Fruit fly (Drosophila melanogaster) whole organism, embryonic: ENCODE measurements around the gene RpS8.

Source experiments
- Aef1 ChIP-seq: fragments of 200-800 bp; sonication (Bioruptor generic); IDR thresholded peaks from 3 replicates; pipeline ENCODE4 v1.3.6; 2022; ENCODE audit warnings: missing biosample characterization, missing genetic modification characterization
- BEAF-32 ChIP-seq: fragments of 200-800 bp; sonication (Bioruptor generic); optimal IDR thresholded peaks from 3 replicates; lab custom pipeline; 2017; ENCODE audit warnings: missing biosample characterization, missing genetic modification characterization, mild to moderate bottlenecking, moderate library complexity, missing genetic modification reagents
- CG10979 ChIP-seq: fragments of 200-800 bp; sonication (Bioruptor generic); optimal IDR thresholded peaks from 2 replicates; lab custom pipeline; 2018; ENCODE audit warnings: missing biosample characterization, mild to moderate bottlenecking, missing genetic modification characterization, moderate library complexity
- CG11456 ChIP-seq: fragments of 200-800 bp; sonication (Bioruptor generic); IDR thresholded peaks from 3 replicates; pipeline ENCODE4 v1.3.6; 2022; ENCODE audit warnings: missing biosample characterization, missing genetic modification characterization
- CG11695 ChIP-seq: fragments of 200-800 bp; sonication (Bioruptor generic); IDR thresholded peaks from 3 replicates; pipeline ENCODE4 v1.3.6; 2022; ENCODE audit warnings: missing biosample characterization, missing genetic modification characterization
- CG11696 ChIP-seq: fragments of 200-800 bp; sonication (Bioruptor generic); IDR thresholded peaks from 2 replicates; pipeline ENCODE4 v1.3.6; 2022; ENCODE audit warnings: missing biosample characterization, missing genetic modification characterization
- CG14050 ChIP-seq: fragments of 200-800 bp; sonication (Bioruptor generic); IDR thresholded peaks from 3 replicates; pipeline ENCODE4 v1.3.6; 2022; ENCODE audit warnings: missing biosample characterization, missing genetic modification characterization
- CG17829 ChIP-seq: fragments of 200-800 bp; optimal IDR thresholded peaks from 2 replicates; lab custom pipeline; 2019; ENCODE audit warnings: missing biosample characterization, mild to moderate bottlenecking, missing genetic modification characterization, moderate library complexity
- CG30431 ChIP-seq: fragments of 200-800 bp; sonication (Bioruptor generic); optimal IDR thresholded peaks from 2 replicates; lab custom pipeline; 2017; ENCODE audit warnings: missing biosample characterization, missing genetic modification characterization
- CG31224 ChIP-seq: fragments of 200-800 bp; sonication (Bioruptor generic); IDR thresholded peaks from 2 replicates; pipeline ENCODE4 v1.3.6; 2022; ENCODE audit warnings: missing biosample characterization, missing genetic modification characterization
- CG32532 ChIP-seq: fragments of 200-800 bp; sonication (Bioruptor generic); IDR thresholded peaks from 2 replicates; pipeline ENCODE4 v1.3.6; 2022; ENCODE audit warnings: missing biosample characterization, missing genetic modification characterization
- CG4617 ChIP-seq: fragments of 200-800 bp; sonication (Bioruptor generic); optimal IDR thresholded peaks from 3 replicates; lab custom pipeline; 2016; ENCODE audit warnings: missing biosample characterization, missing genetic modification characterization, borderline replicate concordance
- CG5245 ChIP-seq: fragments of 200-800 bp; sonication (Bioruptor generic); optimal IDR thresholded peaks from 3 replicates; lab custom pipeline; 2016; ENCODE audit warnings: missing biosample characterization, missing genetic modification characterization
- CG6791 ChIP-seq: fragments of 200-800 bp; sonication (Bioruptor generic); IDR thresholded peaks from 3 replicates; pipeline ENCODE4 v1.3.6; 2022; ENCODE audit warnings: missing biosample characterization, missing genetic modification characterization; ENCODE audit not compliant: partially characterized antibody
- CG7786 ChIP-seq: fragments of 200-800 bp; sonication (Bioruptor generic); optimal IDR thresholded peaks from 2 replicates; lab custom pipeline; 2016; ENCODE audit warnings: missing biosample characterization, missing genetic modification characterization
- CG9609 ChIP-seq: fragments of 200-800 bp; sonication (Bioruptor generic); optimal IDR thresholded peaks from 3 replicates; lab custom pipeline; 2016; ENCODE audit warnings: missing biosample characterization, missing genetic modification characterization
- CG9932 ChIP-seq: fragments of 200-800 bp; sonication (Bioruptor generic); IDR thresholded peaks from 2 replicates; pipeline ENCODE4 v1.3.6; 2022; ENCODE audit warnings: missing biosample characterization, missing genetic modification characterization
- CTCF ChIP-seq: fragments of 200-800 bp; sonication (Bioruptor generic); optimal IDR thresholded peaks from 2 replicates; lab custom pipeline; 2017; ENCODE audit warnings: missing biosample characterization, mild to moderate bottlenecking, missing genetic modification characterization, moderate library complexity
- CoRest ChIP-seq: fragments of 200-800 bp; sonication (Bioruptor generic); optimal IDR thresholded peaks from 3 replicates; lab custom pipeline; 2018; ENCODE audit warnings: missing biosample characterization, mild to moderate bottlenecking, missing genetic modification characterization, moderate library complexity
- Drgx ChIP-seq: fragments of 200-800 bp; sonication (Bioruptor generic); IDR thresholded peaks from 2 replicates; pipeline ENCODE4 v1.3.6; 2022; ENCODE audit warnings: missing biosample characterization, missing genetic modification characterization
- Ets97D ChIP-seq: fragments of 200-800 bp; sonication (Bioruptor generic); optimal IDR thresholded peaks from 3 replicates; lab custom pipeline; 2016; ENCODE audit warnings: missing biosample characterization, missing genetic modification characterization
- Fer3 ChIP-seq: fragments of 200-800 bp; sonication (Bioruptor generic); optimal IDR thresholded peaks from 2 replicates; lab custom pipeline; 2018; ENCODE audit warnings: missing biosample characterization, mild to moderate bottlenecking, missing genetic modification characterization, moderate library complexity
- HmgD ChIP-seq: fragments of 200-800 bp; sonication (Bioruptor generic); optimal IDR thresholded peaks from 3 replicates; lab custom pipeline; 2016; ENCODE audit warnings: missing biosample characterization, missing genetic modification characterization
- HmgZ ChIP-seq: fragments of 200-800 bp; sonication (Bioruptor generic); optimal IDR thresholded peaks from 2 replicates; lab custom pipeline; 2018; ENCODE audit warnings: missing biosample characterization, mild to moderate bottlenecking, missing genetic modification characterization
- Hr51 ChIP-seq, 2 experiments: fragments of 200-800 bp; sonication (Bioruptor generic); optimal IDR thresholded peaks; 2 replicates in 1 of 2; 3 replicates in 1 of 2; lab custom pipeline; 2016 to 2018; ENCODE audit warnings: missing biosample characterization in 2 of 2, missing genetic modification characterization in 2 of 2, mild to moderate bottlenecking in 1 of 2, moderate library complexity in 1 of 2
- Lhr ChIP-seq: fragments of 200-800 bp; sonication (Bioruptor generic); optimal IDR thresholded peaks from 3 replicates; lab custom pipeline; 2017; ENCODE audit warnings: mild to moderate bottlenecking, missing biosample characterization, missing genetic modification reagents, missing genetic modification characterization
- MESR4 ChIP-seq: fragments of 200-800 bp; sonication (Bioruptor generic); optimal IDR thresholded peaks from 2 replicates; lab custom pipeline; 2018; ENCODE audit warnings: missing biosample characterization, mild to moderate bottlenecking, missing genetic modification characterization, moderate library complexity
- Myb ChIP-seq: fragments of 200-800 bp; sonication (Bioruptor generic); optimal IDR thresholded peaks from 2 replicates; lab custom pipeline; 2016; ENCODE audit warnings: missing biosample characterization, missing genetic modification characterization
- Neu2 ChIP-seq: fragments of 200-800 bp; sonication (Bioruptor generic); optimal IDR thresholded peaks from 3 replicates; lab custom pipeline; 2016; ENCODE audit warnings: missing biosample characterization, missing genetic modification characterization, borderline replicate concordance
- NfI ChIP-seq: fragments of 200-800 bp; sonication (Bioruptor generic); optimal IDR thresholded peaks from 3 replicates; lab custom pipeline; 2018; ENCODE audit warnings: missing biosample characterization, mild to moderate bottlenecking, missing genetic modification characterization, moderate library complexity
- Spps ChIP-seq: fragments of 200-800 bp; sonication (Bioruptor generic); optimal IDR thresholded peaks from 2 replicates; lab custom pipeline; 2018; ENCODE audit warnings: missing biosample characterization, mild to moderate bottlenecking, missing genetic modification characterization
- Trl ChIP-seq, 3 experiments: fragments of >200 bp in 2 of 3; fragments of 200-800 bp in 1 of 3; sonication (Bioruptor generic) in 1 of 3; optimal IDR thresholded peaks; 2 replicates in 1 of 3; 3 replicates in 2 of 3; lab custom pipeline; 2016 to 2017; ENCODE audit warnings: missing biosample characterization in 1 of 3, missing genetic modification characterization in 1 of 3
- az2 ChIP-seq: fragments of 200-800 bp; sonication (Bioruptor generic); optimal IDR thresholded peaks from 3 replicates; lab custom pipeline; 2016; ENCODE audit warnings: missing biosample characterization, missing genetic modification characterization
- bowl ChIP-seq: fragments of 200-800 bp; sonication (Bioruptor generic); IDR thresholded peaks from 2 replicates; pipeline ENCODE4 v1.3.6; 2022; ENCODE audit warnings: missing biosample characterization, missing genetic modification characterization
- dati ChIP-seq: fragments of 200-800 bp; sonication (Bioruptor generic); IDR thresholded peaks from 2 replicates; pipeline ENCODE4 v1.3.6; 2022; ENCODE audit warnings: missing biosample characterization, missing genetic modification characterization
- ewg ChIP-seq: fragments of 200-800 bp; sonication (Bioruptor generic); optimal IDR thresholded peaks from 3 replicates; lab custom pipeline; 2017; ENCODE audit warnings: mild to moderate bottlenecking, missing biosample characterization, missing genetic modification reagents, missing genetic modification characterization
- kay ChIP-seq: fragments of 200-800 bp; sonication (Bioruptor generic); optimal IDR thresholded peaks from 2 replicates; lab custom pipeline; 2016; ENCODE audit warnings: missing biosample characterization, missing genetic modification characterization
- lbe ChIP-seq: fragments of 200-800 bp; sonication (Bioruptor generic); optimal IDR thresholded peaks from 2 replicates; lab custom pipeline; 2016; ENCODE audit warnings: missing biosample characterization, mild to moderate bottlenecking, missing genetic modification characterization
- pan ChIP-seq, 4 experiments: fragments of >200 bp in 3 of 4; fragments of 200-800 bp in 1 of 4; sonication (Bioruptor generic) in 1 of 4; optimal IDR thresholded peaks in 3 of 4; IDR thresholded peaks in 1 of 4; 2 replicates each; pipeline versions ENCODE4 v1.3.6 to Lab custom; 2017 to 2022; ENCODE audit warnings: missing biosample characterization in 2 of 4, missing genetic modification characterization in 2 of 4, mixed read lengths in 1 of 4
- phol ChIP-seq: fragments of 200-800 bp; sonication (Bioruptor generic); optimal IDR thresholded peaks from 3 replicates; lab custom pipeline; 2018; ENCODE audit warnings: missing biosample characterization, mild to moderate bottlenecking, missing genetic modification characterization, moderate library complexity
- pita ChIP-seq: fragments of 200-800 bp; sonication (Bioruptor generic); optimal IDR thresholded peaks from 2 replicates; lab custom pipeline; 2017; ENCODE audit warnings: missing biosample characterization, mild to moderate bottlenecking, missing genetic modification characterization
- psq ChIP-seq: fragments of 200-800 bp; sonication (Bioruptor generic); optimal IDR thresholded peaks from 2 replicates; lab custom pipeline; 2017; ENCODE audit warnings: missing biosample characterization, missing genetic modification characterization
- pzg ChIP-seq: fragments of 200-800 bp; sonication (Bioruptor generic); optimal IDR thresholded peaks from 3 replicates; lab custom pipeline; 2018; ENCODE audit warnings: missing biosample characterization, mild to moderate bottlenecking, missing genetic modification characterization, moderate library complexity
- rib ChIP-seq: fragments of 200-800 bp; sonication (Bioruptor generic); IDR thresholded peaks from 2 replicates; pipeline ENCODE4 v1.3.6; 2022; ENCODE audit warnings: missing biosample characterization, missing genetic modification characterization
- sd ChIP-seq: fragments of 200-800 bp; sonication (Bioruptor generic); optimal IDR thresholded peaks from 3 replicates; lab custom pipeline; 2018; ENCODE audit warnings: missing biosample characterization, mild to moderate bottlenecking, missing genetic modification characterization, moderate library complexity
- so ChIP-seq: fragments of 200-800 bp; sonication (Bioruptor generic); IDR thresholded peaks from 3 replicates; pipeline ENCODE4 v1.3.6; 2022; ENCODE audit warnings: missing biosample characterization, missing genetic modification characterization
- sob ChIP-seq: fragments of 200-800 bp; sonication (Bioruptor generic); IDR thresholded peaks from 2 replicates; pipeline ENCODE4 v1.3.6; 2022; ENCODE audit warnings: missing biosample characterization, missing genetic modification characterization
- ssp ChIP-seq: fragments of 200-800 bp; sonication (Bioruptor generic); IDR thresholded peaks from 2 replicates; pipeline ENCODE4 v1.3.6; 2022; ENCODE audit warnings: missing biosample characterization, missing genetic modification characterization
- tio ChIP-seq: fragments of 200-800 bp; sonication (Bioruptor generic); optimal IDR thresholded peaks from 2 replicates; lab custom pipeline; 2017; ENCODE audit warnings: missing biosample characterization, missing genetic modification characterization, inconsistent platforms
- wor ChIP-seq: fragments of 200-800 bp; sonication (Bioruptor generic); IDR thresholded peaks from 2 replicates; pipeline ENCODE4 v1.3.6; 2022; ENCODE audit warnings: missing biosample characterization, missing genetic modification characterization

Gene RpS8

dm6 chr3R:29858806-29859205, 2.6 kb upstream of the RpS8 start, which contains the start of gene CG7824 (continued):
- TF ChIP-seq CG6791 (GFP tag; lab: Robert Waterston, UW) (0 out of 3 replicates have a peak, but pooled peaks have one; percentile 22), Lhr (GFP tag; lab: Kevin White, UChicago) (peak; percentile 30), pita (GFP tag; lab: Kevin White, UChicago) (peak; percentile 69), HmgZ (tag; lab: Kevin White, UChicago) (peak; percentile 45), az2 (GFP tag; lab: Kevin White, UChicago) (no peak), bowl (GFP tag; lab: Robert Waterston, UW) (no peak), Ets97D (GFP tag; lab: Kevin White, UChicago) (peak; percentile 45), tio (GFP tag; lab: Kevin White, UChicago) (no peak), CG17829 (tag; lab: Kevin White, UChicago) (peak; percentile 11), psq (GFP tag; lab: Kevin White, UChicago) (no peak), CG11456 (no peak), ewg (GFP tag; lab: Kevin White, UChicago) (peak; percentile 34), BEAF-32 (peak; percentile 33), sob (GFP tag; lab: Robert Waterston, UW) (no peak), CG14050 (no peak), Spps (tag; lab: Kevin White, UChicago) (no peak), dati (GFP tag; lab: Robert Waterston, UW) (no peak), CG7786 (GFP tag; lab: Kevin White, UChicago) (no peak), CG5245 (no peak), Neu2 (GFP tag; lab: Kevin White, UChicago) (no peak), CTCF (GFP tag; lab: Kevin White, UChicago) (peak; percentile 63), CoRest (tag; lab: Kevin White, UChicago) (peak; percentile 19), pan (optimal IDR thresholded peaks at IDR 0.05; lab: Kevin White, UChicago) (no peak), pan (GFP tag; optimal IDR thresholded peaks at IDR 0.05 in 1 of 2, IDR thresholded peaks at IDR 0.05 in 1 of 2) (no peak), Myb (GFP tag; lab: Kevin White, UChicago) (peak; percentile 75), wor (GFP tag; lab: Robert Waterston, UW) (no peak), pzg (peak; percentile 74), CG32532 (GFP tag; lab: Robert Waterston, UW) (no peak), CG9609 (GFP tag; lab: Kevin White, UChicago) (no peak), HmgD (peak; percentile 6), so (no peak), Hr51 (GFP tag; optimal IDR thresholded peaks at IDR 0.05; lab: Kevin White, UChicago) (no peak)
- TF ChIP-seq, all 482 proteins: peak for 46

dm6 chr3R:29859763-29860162, 1.6 kb upstream of the RpS8 start:
- TF ChIP-seq rib (GFP tag; lab: Robert Waterston, UW), result 0 out of 2 replicates have a peak, but pooled peaks have one; percentile 14
- peak; percentile 31 for TF ChIP-seq CTCF (GFP tag; lab: Kevin White, UChicago)
- no peak for TF ChIP-seq CG11695 (GFP tag; lab: Robert Waterston, UW)
- peak; percentile 45 for TF ChIP-seq lbe (GFP tag; lab: Kevin White, UChicago)
- peak; percentile 27 for TF ChIP-seq sd (tag; lab: Kevin White, UChicago)
- TF ChIP-seq CG4617 (GFP tag; lab: Kevin White, UChicago), result peak; percentile 23
- 0 out of 2 replicates have a peak, but pooled peaks have one; percentile 34 for TF ChIP-seq CG31224
- TF ChIP-seq so, result no peak
- TF ChIP-seq MESR4, result peak; percentile 63
- no peak for TF ChIP-seq kay (GFP tag; lab: Kevin White, UChicago)
- peak; percentile 13; the same call in 1 of the 3 replicates for TF ChIP-seq Aef1 (GFP tag; lab: Robert Waterston, UW)
- 0 out of 2 replicates have a peak, but pooled peaks have one; percentile 30 for TF ChIP-seq Drgx (GFP tag; lab: Robert Waterston, UW)
- TF ChIP-seq CG10979 (tag; lab: Kevin White, UChicago), result peak; percentile 28
- TF ChIP-seq Fer3 (tag; lab: Kevin White, UChicago), result peak; percentile 67
- TF ChIP-seq CG9932, result peak; percentile 59
- TF ChIP-seq ssp (GFP tag; lab: Robert Waterston, UW), result peak; percentile 52
- peak; percentile 61 for TF ChIP-seq NfI (GFP tag; lab: Kevin White, UChicago)
- no peak for TF ChIP-seq Trl (optimal IDR thresholded peaks at IDR 0.05; lab: Kevin White, UChicago)
- peak; percentile 4 for TF ChIP-seq Trl (GFP tag; optimal IDR thresholded peaks at IDR 0.05; lab: Kevin White, UChicago)
- no peak for TF ChIP-seq CG30431 (GFP tag; lab: Kevin White, UChicago)
- TF ChIP-seq pan (optimal IDR thresholded peaks at IDR 0.05; lab: Kevin White, UChicago), result no peak
- peak in 1 of 2 experiments; percentile 65 for TF ChIP-seq pan (GFP tag; optimal IDR thresholded peaks at IDR 0.05 in 1 of 2, IDR thresholded peaks at IDR 0.05 in 1 of 2)
- TF ChIP-seq CG11696 (GFP tag; lab: Robert Waterston, UW), result 0 out of 2 replicates have a peak, but pooled peaks have one; percentile 25
- TF ChIP-seq phol (tag; lab: Kevin White, UChicago), result peak; percentile 33
